Fruit fly (Drosophila melanogaster): Measurements from ENCODE around the gene Ada2b.

Gene Ada2b

DNA sequence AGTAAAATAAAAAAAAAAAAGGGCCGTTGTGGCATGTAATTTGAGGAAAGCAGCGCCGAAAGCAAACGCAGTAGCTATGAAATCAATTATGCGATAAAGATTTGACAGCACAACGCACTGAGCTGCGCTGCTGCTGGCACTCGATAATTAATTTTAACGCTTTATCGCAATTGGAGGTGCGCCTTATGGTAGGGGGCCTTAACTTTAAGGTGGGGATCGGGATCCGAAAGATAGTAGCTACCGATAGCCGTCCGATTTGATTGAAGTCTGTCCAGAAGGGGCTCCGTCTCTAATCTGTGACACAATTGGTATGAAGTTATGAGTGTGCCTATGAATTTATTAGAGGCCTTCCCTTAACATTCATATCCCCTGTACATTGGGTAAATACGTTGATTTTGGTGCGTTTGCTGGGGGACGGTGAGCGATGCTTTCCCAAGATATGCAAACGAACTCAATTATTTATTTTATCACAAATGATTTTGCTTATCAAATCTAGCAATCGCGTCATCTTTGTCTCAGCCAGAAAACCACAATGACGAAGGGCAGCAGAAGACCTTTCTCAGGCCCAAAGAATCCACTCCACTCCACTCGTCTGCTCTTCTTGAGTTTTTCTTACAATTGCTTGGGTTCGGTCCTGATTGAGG is 31.8 kb downstream of the Ada2b start:
- TF ChIP-seq sd (tag; optimal IDR thresholded peaks at IDR 0.05) (peak; percentile 55), chm (GFP tag; IDR thresholded peaks at IDR 0.05) (0 out of 2 replicates have a peak, but pooled peaks have one; percentile 21), nau (GFP tag; optimal IDR thresholded peaks at IDR 0.05) (no peak), Vsx1 (GFP tag; optimal IDR thresholded peaks at IDR 0.05) (peak; percentile 16), p53 (GFP tag; optimal IDR thresholded peaks at IDR 0.05) (no peak), Ravus (GFP tag; IDR thresholded peaks at IDR 0.05) (no peak), Bdp1 (GFP tag; optimal IDR thresholded peaks at IDR 0.05) (no peak), CG30020 (tag; optimal IDR thresholded peaks at IDR 0.05) (no peak), sqz (GFP tag; optimal IDR thresholded peaks at IDR 0.05) (peak; percentile 20), crol (GFP tag; IDR thresholded peaks at IDR 0.05) (peak; percentile 74), CG6813 (GFP tag; optimal IDR thresholded peaks at IDR 0.05) (no peak), org-1 (GFP tag; optimal IDR thresholded peaks at IDR 0.05) (no peak), chn (GFP tag; optimal IDR thresholded peaks at IDR 0.05) (no peak), CG6254 (GFP tag; optimal IDR thresholded peaks at IDR 0.05) (no peak), CG14014 (GFP tag; IDR thresholded peaks at IDR 0.05) (no peak), CG14965 (GFP tag; optimal IDR thresholded peaks at IDR 0.05; ENCODE audit: borderline replicate concordance) (no peak), Hsf (GFP tag; optimal IDR thresholded peaks at IDR 0.05) (no peak), Rfx (GFP tag; IDR thresholded peaks at IDR 0.05) (no peak), cad (GFP tag; optimal IDR thresholded peaks at IDR 0.05) (no peak), nom (GFP tag; optimal IDR thresholded peaks at IDR 0.05) (no peak), sens-2 (GFP tag; IDR thresholded peaks at IDR 0.05) (0 out of 2 replicates have a peak, but pooled peaks have one; percentile 4), mld (GFP tag; IDR thresholded peaks at IDR 0.05; ENCODE audit: partially characterized antibody) (no peak), Dll (GFP tag; IDR thresholded peaks at IDR 0.05; ENCODE audit: partially characterized antibody) (no peak), lab (GFP tag; optimal IDR thresholded peaks at IDR 0.05) (peak; percentile 54), CG10543 (GFP tag; optimal IDR thresholded peaks at IDR 0.05) (peak; percentile 4), Oaz (GFP tag; IDR thresholded peaks at IDR 0.05) (no peak), CG17829 (tag; optimal IDR thresholded peaks at IDR 0.05) (no peak), H15 (GFP tag; IDR thresholded peaks at IDR 0.05) (no peak), CG11504 (tag; optimal IDR thresholded peaks at IDR 0.05) (no peak), Lim3 (GFP tag; IDR thresholded peaks at IDR 0.05) (peak; percentile 92; the same call in 1 of the 2 replicates), CG17612 (GFP tag; IDR thresholded peaks at IDR 0.05) (no peak), HLH3B (GFP tag; IDR thresholded peaks at IDR 0.05) (no peak), dpn (GFP tag; optimal IDR thresholded peaks at IDR 0.05) (no peak), ATbp (GFP tag; optimal IDR thresholded peaks at IDR 0.05) (no peak), CG4730 (GFP tag; IDR thresholded peaks at IDR 0.05) (no peak), pros (GFP tag; optimal IDR thresholded peaks at IDR 0.05) (no peak), Aef1 (GFP tag; IDR thresholded peaks at IDR 0.05) (no peak), PHDP (tag; optimal IDR thresholded peaks at IDR 0.05) (no peak), Adf1 (GFP tag; IDR thresholded peaks at IDR 0.05) (peak; percentile 43; the same call in 1 of the 2 replicates), CG34224 (GFP tag; IDR thresholded peaks at IDR 0.05; ENCODE audit: partially characterized antibody) (no peak), CG11560 (tag; IDR thresholded peaks at IDR 0.05) (no peak), Side (GFP tag; optimal IDR thresholded peaks at IDR 0.05) (no peak), ken (GFP tag; IDR thresholded peaks at IDR 0.05) (no peak), CG9215 (GFP tag; IDR thresholded peaks at IDR 0.05) (no peak), CG34376 (GFP tag; optimal IDR thresholded peaks at IDR 0.05) (peak; percentile 61), so (GFP tag; IDR thresholded peaks at IDR 0.05) (no peak), sima (GFP tag; optimal IDR thresholded peaks at IDR 0.05) (no peak), lmd (GFP tag; IDR thresholded peaks at IDR 0.05) (no peak), aop (GFP tag; IDR thresholded peaks at IDR 0.05) (no peak), tx (GFP tag; optimal IDR thresholded peaks at IDR 0.05) (no peak), salm (tag; optimal IDR thresholded peaks at IDR 0.05) (peak; percentile 43)

Data from whole organism, embryonic.